Worm (Caenorhabditis elegans): ENCODE results near the gene fbxa-52.
"Not testable (repeated sequence)": the region's sequence is repeated elsewhere in the genome, so short reads cannot be mapped to it uniquely, and the experiment has no call there.

DNA sequence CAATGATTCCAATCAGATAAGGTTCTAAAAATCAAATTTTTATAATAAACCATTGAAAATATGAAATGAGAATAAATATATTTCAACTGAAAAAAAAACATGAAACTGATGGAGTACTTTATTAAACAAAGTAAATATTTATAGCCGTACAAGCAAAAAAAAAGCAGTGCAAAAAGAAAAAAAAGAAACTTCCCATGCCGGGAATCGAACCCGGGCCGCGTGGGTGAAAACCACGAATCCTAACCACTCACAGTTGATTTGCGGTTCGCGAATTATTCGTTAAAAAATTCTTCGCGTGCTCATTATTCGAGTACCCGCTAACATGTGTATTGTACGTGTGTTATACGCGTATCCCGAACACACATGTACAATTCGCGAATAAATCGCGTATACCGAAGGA lies 21.5 kb downstream of the fbxa-52 start, which contains the start of gene C36C9.6:
- TF ChIP-seq W03F9.2, him-1 (tag; optimal IDR thresholded peaks at IDR 0.05): not testable (repeated sequence)

Data from whole organism, L4/young adult.